Worm (Caenorhabditis elegans) whole organism, midembryonic: ENCODE measurements around the gene F54D5.3.
"Not testable (repeated sequence)": the region's sequence is repeated elsewhere in the genome, so short reads cannot be mapped to it uniquely, and the experiment has no call there.

ENCODE experiments used
- T22C8.4 ChIP-seq: fragments of 200-800 bp; sonication (Bioruptor generic); IDR thresholded peaks from 2 replicates; pipeline ENCODE4 v1.3.6; 2022; ENCODE audit warnings: missing genetic modification characterization, missing compliant biosample characterization
- cog-1 ChIP-seq: sonication (generic microtip); optimal IDR thresholded peaks from 2 replicates; lab custom pipeline; 2016; ENCODE audit warnings: missing genetic modification characterization, missing compliant biosample characterization
- flt-1 ChIP-seq: fragments of 200-800 bp; sonication (Bioruptor generic); IDR thresholded peaks from 2 replicates; pipeline ENCODE4 v1.3.6; 2022; ENCODE audit warnings: missing genetic modification characterization, missing compliant biosample characterization
- klf-2 ChIP-seq: fragments of 200-800 bp; sonication (Bioruptor generic); conservative IDR thresholded peaks from 2 replicates; pipeline ENCODE4 v1.3.6; 2022; ENCODE audit warnings: missing genetic modification reagents, missing genetic modification characterization, missing compliant biosample characterization
- med-1 ChIP-seq: sonication (generic microtip); optimal IDR thresholded peaks from 2 replicates; lab custom pipeline; 2017; ENCODE audit warnings: missing genetic modification characterization, mild to moderate bottlenecking, missing compliant biosample characterization, antibody characterized with exemption, missing genetic modification reagents; ENCODE audit not compliant: insufficient read depth
- ref-1 ChIP-seq: fragments of 200-800 bp; sonication (Bioruptor generic); conservative IDR thresholded peaks from 2 replicates; pipeline ENCODE4 v1.3.6; 2022; ENCODE audit warnings: missing genetic modification reagents, missing genetic modification characterization, missing compliant biosample characterization
- tab-1 ChIP-seq: fragments of 200-800 bp; sonication (Bioruptor generic); IDR thresholded peaks from 2 replicates; pipeline ENCODE4 v1.3.6; 2022; ENCODE audit warnings: missing genetic modification characterization, missing compliant biosample characterization
- ztf-23 ChIP-seq: fragments of 200-800 bp; sonication (Bioruptor generic); IDR thresholded peaks from 2 replicates; pipeline ENCODE4 v1.3.6; 2022; ENCODE audit warnings: missing genetic modification reagents, missing genetic modification characterization, missing compliant biosample characterization
- ztf-29 ChIP-seq: fragments of 200-800 bp; sonication (Bioruptor generic); IDR thresholded peaks from 2 replicates; pipeline ENCODE4 v1.3.6; 2022; ENCODE audit warnings: missing genetic modification reagents, missing genetic modification characterization, missing compliant biosample characterization

Gene F54D5.3

DNA sequence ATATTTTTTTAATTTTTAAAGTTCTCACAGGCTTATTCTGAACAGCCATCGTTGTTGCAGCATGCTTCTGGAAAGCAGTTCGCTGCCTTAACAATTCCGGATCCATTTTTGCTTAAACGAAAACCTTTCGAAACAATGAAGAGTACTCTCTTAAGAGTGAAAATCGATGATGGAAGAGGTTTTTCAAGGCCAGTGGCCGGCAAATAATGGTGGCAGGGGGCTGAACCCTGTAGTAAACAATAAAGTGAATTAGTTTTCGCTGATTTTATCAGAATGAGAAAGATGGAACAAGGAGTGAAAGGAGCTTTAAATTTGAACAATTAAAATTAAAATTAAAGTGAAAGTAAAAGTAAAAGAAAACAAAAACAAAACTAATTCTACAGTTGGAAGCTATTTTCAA, 29.2 kb upstream of the F54D5.3 start, which contains the start of gene gtf-2E2:
gtf-2E2 (minus strand) TSS at position 111 of the 400 bp plus-strand sequence.
- TF ChIP-seq med-1 = no peak
- no peak for TF ChIP-seq cog-1
- TF ChIP-seq klf-2 (GFP tag; lab: Robert Waterston, UW) = no peak
- peak; percentile 62 for TF ChIP-seq T22C8.4 (GFP tag; lab: Robert Waterston, UW)
- no peak for TF ChIP-seq flt-1 (GFP tag; lab: Robert Waterston, UW)

- TF ChIP-seq ztf-23 = no peak
- no peak for TF ChIP-seq tab-1 (GFP tag; lab: Robert Waterston, UW)
- TF ChIP-seq ztf-29 = no peak
- TF ChIP-seq flt-1 (GFP tag; lab: Robert Waterston, UW) = no peak
- no peak for TF ChIP-seq med-1
- no peak for TF ChIP-seq T22C8.4 (GFP tag; lab: Robert Waterston, UW)
- TF ChIP-seq ref-1 (GFP tag; lab: Robert Waterston, UW) = no peak
- no peak for TF ChIP-seq cog-1
- no peak for TF ChIP-seq klf-2 (GFP tag; lab: Robert Waterston, UW)
Observed at ce11 chrII:11542958-11543357, 28.6 kb upstream of the F54D5.3 start.

- TF ChIP-seq ref-1 (GFP tag; lab: Robert Waterston, UW) (no peak), flt-1 (GFP tag; lab: Robert Waterston, UW) (no peak), ztf-29 (no peak), klf-2 (GFP tag; lab: Robert Waterston, UW) (no peak), ztf-23 (no peak), med-1 (no peak), tab-1 (GFP tag; lab: Robert Waterston, UW) (no peak), cog-1 (no peak), T22C8.4 (GFP tag; lab: Robert Waterston, UW) (no peak)
Observed at ce11 chrII:11544714-11545113, 26.9 kb upstream of the F54D5.3 start, which contains the start of gene F54D5.9. TSS of gene F54D5.9 (minus strand) at chrII:11544828.

- TF ChIP-seq ztf-23 (peak; percentile 76), ztf-29 (no peak), T22C8.4 (GFP tag; lab: Robert Waterston, UW) (peak; percentile 49; the same call in 1 of the 2 replicates), cog-1 (peak; percentile 88), klf-2 (GFP tag; lab: Robert Waterston, UW) (no peak), ref-1 (GFP tag; lab: Robert Waterston, UW) (no peak), flt-1 (GFP tag; lab: Robert Waterston, UW) (peak; percentile 87), tab-1 (GFP tag; lab: Robert Waterston, UW) (peak; percentile 49; the same call in 1 of the 2 replicates), med-1 (no peak)
Observed at ce11 chrII:11545299-11545951, 26.2 kb upstream of the F54D5.3 start, which contains the start of gene dnj-13. TSS of gene dnj-13 (plus strand) at chrII:11545701.

DNA sequence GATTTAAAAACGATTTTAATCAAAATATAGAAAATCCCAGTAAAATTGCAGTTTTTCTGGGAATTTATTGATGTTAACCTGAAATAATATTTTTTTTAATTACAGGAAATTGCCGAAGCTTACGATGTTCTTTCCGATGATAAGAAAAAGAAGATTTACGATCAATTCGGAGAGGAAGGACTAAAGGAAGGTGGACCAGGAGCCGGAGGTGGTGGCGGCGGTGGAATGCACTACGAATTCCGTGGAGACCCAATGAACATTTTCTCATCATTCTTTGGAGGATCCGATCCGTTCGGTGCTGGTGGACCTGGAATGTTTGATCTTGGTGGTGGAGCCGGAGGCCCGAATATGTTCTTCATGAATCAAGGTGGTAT, 25.7 kb upstream of the F54D5.3 start:
- TF ChIP-seq T22C8.4 (GFP tag; lab: Robert Waterston, UW) (no peak), ref-1 (GFP tag; lab: Robert Waterston, UW) (no peak), klf-2 (GFP tag; lab: Robert Waterston, UW) (no peak), cog-1 (no peak), tab-1 (GFP tag; lab: Robert Waterston, UW) (no peak), med-1 (no peak), ztf-29 (no peak), flt-1 (GFP tag; lab: Robert Waterston, UW) (no peak), ztf-23 (no peak)

DNA sequence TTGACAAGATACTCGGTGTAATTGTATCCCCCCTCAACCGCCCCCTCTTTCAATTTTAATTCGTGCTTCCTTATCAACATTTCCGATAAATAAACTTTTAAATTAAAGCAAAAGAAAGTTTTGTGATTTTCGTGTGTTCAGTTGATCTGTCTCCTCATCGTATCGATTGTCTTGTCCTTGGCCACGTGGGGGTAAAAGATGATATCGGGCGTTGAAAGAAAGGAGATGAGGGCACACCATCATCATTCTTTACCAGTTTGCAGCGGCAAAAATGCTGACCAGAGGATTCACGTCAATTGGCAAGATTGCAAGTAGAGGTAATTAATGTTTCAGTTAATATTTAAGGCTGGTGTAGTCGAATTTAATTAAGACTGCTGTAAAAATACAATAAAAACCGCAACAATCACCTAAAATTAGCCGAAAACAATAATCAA, 24.3 kb upstream of the F54D5.3 start, which contains the start of gene F54D5.7:
F54D5.7 (plus strand) TSS at position 264 of the 434 bp plus-strand sequence.
- TF ChIP-seq flt-1 (GFP tag; lab: Robert Waterston, UW) (0 out of 2 replicates have a peak, but pooled peaks have one; percentile 13), ref-1 (GFP tag; lab: Robert Waterston, UW) (no peak)

- not testable (repeated sequence) for TF ChIP-seq tab-1 (GFP tag; lab: Robert Waterston, UW); flt-1 (GFP tag; lab: Robert Waterston, UW); med-1
Observed at ce11 chrII:11551981-11552380, 19.6 kb upstream of the F54D5.3 start, which contains the start of gene dhgd-1. TSS of gene dhgd-1 (minus strand) at chrII:11552081.

ce11 chrII:11555634-11556033, 16.0 kb upstream of the F54D5.3 start, which contains the start of gene F54D5.24:
TSS of gene F54D5.24 (plus strand) at chrII:11555949.
- TF ChIP-seq klf-2 (GFP tag; lab: Robert Waterston, UW) (no peak), cog-1 (no peak), ztf-29 (peak; percentile 25; the same call in 1 of the 2 replicates), ref-1 (GFP tag; lab: Robert Waterston, UW) (no peak)

ce11 chrII:11556338-11556737, 15.3 kb upstream of the F54D5.3 start, which contains the start of gene F54D5.17:
TSS of gene F54D5.17 (plus strand) at chrII:11556638.
- TF ChIP-seq ztf-29 (no peak), ztf-23 (no peak), cog-1 (no peak), ref-1 (GFP tag; lab: Robert Waterston, UW) (no peak)

ce11 chrII:11564127-11564526, 7.5 kb upstream of the F54D5.3 start, which contains the start of gene F54D5.15:
TSS of gene F54D5.15 (minus strand) at chrII:11564227.
- no peak for TF ChIP-seq ztf-23
- TF ChIP-seq tab-1 (GFP tag; lab: Robert Waterston, UW) = no peak
- TF ChIP-seq T22C8.4 (GFP tag; lab: Robert Waterston, UW) = no peak
- TF ChIP-seq ztf-29 = no peak
- TF ChIP-seq cog-1 = no peak
- no peak for TF ChIP-seq med-1
- no peak for TF ChIP-seq flt-1 (GFP tag; lab: Robert Waterston, UW)
- TF ChIP-seq klf-2 (GFP tag; lab: Robert Waterston, UW) = no peak
- no peak for TF ChIP-seq ref-1 (GFP tag; lab: Robert Waterston, UW)
